Fruit fly (Drosophila melanogaster) S2 (cell line): ENCODE results near the gene CG17343.

Experiments used
- CG8478 ChIP-seq: fragments of >200 bp; optimal IDR thresholded peaks from 2 replicates; lab custom pipeline; 2018
- CTCF ChIP-seq, 2 experiments: fragments of >200 bp; optimal IDR thresholded peaks; 2 replicates each; lab custom pipeline; 2018

dm6 chr2L:19058916-19059315 is 5.8 kb upstream of the CG17343 start, which contains the start of gene Phlpp:
- TF ChIP-seq CTCF (optimal IDR thresholded peaks at IDR 0.05; lab: Kevin White, UChicago) (no peak), CG8478 (lab: Kevin White, UChicago) (no peak)
